Worm (Caenorhabditis elegans) whole organism, young adult: ENCODE data around the gene C33D9.10.

Experiments used
- F10E7.11 ChIP-seq: sonication (generic microtip); optimal IDR thresholded peaks from 2 replicates; lab custom pipeline; 2017; ENCODE audit warnings: mild to moderate bottlenecking, missing genetic modification characterization, moderate library complexity, missing compliant biosample characterization
- F23B12.7 ChIP-seq: sonication (generic microtip); optimal IDR thresholded peaks from 2 replicates; lab custom pipeline; 2017; ENCODE audit warnings: missing genetic modification characterization, mild to moderate bottlenecking, missing compliant biosample characterization, antibody characterized with exemption, moderate library complexity; ENCODE audit not compliant: insufficient read depth
- F57A8.1 ChIP-seq: fragments of 200-800 bp; sonication (Bioruptor generic); optimal IDR thresholded peaks from 2 replicates; lab custom pipeline; 2018; ENCODE audit warnings: mild to moderate bottlenecking, missing genetic modification characterization, moderate library complexity, missing compliant biosample characterization
- F57C9.4 ChIP-seq: sonication (generic microtip); optimal IDR thresholded peaks from 2 replicates; lab custom pipeline; 2017; ENCODE audit warnings: mild to moderate bottlenecking, missing genetic modification characterization, missing compliant biosample characterization
- K12H6.12 ChIP-seq: fragments of 200-800 bp; sonication (Bioruptor generic); optimal IDR thresholded peaks from 2 replicates; lab custom pipeline; 2018; ENCODE audit warnings: mild to moderate bottlenecking, missing genetic modification characterization, missing compliant biosample characterization
- T07F8.4 ChIP-seq: sonication (generic microtip); optimal IDR thresholded peaks from 2 replicates; lab custom pipeline; 2016; ENCODE audit warnings: mild to moderate bottlenecking, missing genetic modification characterization, moderate library complexity, missing compliant biosample characterization
- atf-7 ChIP-seq: sonication (generic microtip); optimal IDR thresholded peaks from 2 replicates; lab custom pipeline; 2017; ENCODE audit warnings: mild to moderate bottlenecking, missing genetic modification characterization, missing compliant biosample characterization
- athp-1 ChIP-seq: sonication (generic microtip); optimal IDR thresholded peaks from 2 replicates; lab custom pipeline; 2017; ENCODE audit warnings: mild to moderate bottlenecking, missing genetic modification characterization, missing compliant biosample characterization
- attf-5 ChIP-seq: fragments of 200-800 bp; sonication (Bioruptor generic); optimal IDR thresholded peaks from 2 replicates; lab custom pipeline; 2018; ENCODE audit warnings: mild to moderate bottlenecking, missing genetic modification characterization, missing compliant biosample characterization
- cebp-1 ChIP-seq, 2 experiments: fragments of 200-800 bp in 1 of 2; sonication (Bioruptor generic) in 1 of 2; sonication (generic microtip) in 1 of 2; IDR thresholded peaks in 1 of 2; optimal IDR thresholded peaks in 1 of 2; 2 replicates each; pipeline versions ENCODE4 v1.3.6 to Lab custom; 2017 to 2022; ENCODE audit warnings: missing compliant biosample characterization in 2 of 2, missing genetic modification characterization in 2 of 2, mild to moderate bottlenecking in 1 of 2, missing genetic modification reagents in 1 of 2, moderate library complexity in 1 of 2
- ceh-27 ChIP-seq: fragments of 200-800 bp; sonication (Bioruptor generic); optimal IDR thresholded peaks from 2 replicates; lab custom pipeline; 2018; ENCODE audit warnings: mild to moderate bottlenecking, missing genetic modification characterization, moderate library complexity, missing compliant biosample characterization
- ceh-79 ChIP-seq: sonication (generic microtip); optimal IDR thresholded peaks from 2 replicates; lab custom pipeline; 2017; ENCODE audit warnings: mild to moderate bottlenecking, missing genetic modification characterization, missing compliant biosample characterization
- die-1 ChIP-seq: sonication (generic microtip); optimal IDR thresholded peaks from 2 replicates; lab custom pipeline; 2016; ENCODE audit warnings: missing genotype, mild to moderate bottlenecking, missing genetic modification characterization, missing compliant biosample characterization
- ets-4 ChIP-seq: fragments of 200-800 bp; sonication (Bioruptor generic); optimal IDR thresholded peaks from 2 replicates; lab custom pipeline; 2018; ENCODE audit warnings: mild to moderate bottlenecking, missing genetic modification characterization, missing compliant biosample characterization
- fkh-3 ChIP-seq: sonication (generic microtip); optimal IDR thresholded peaks from 2 replicates; lab custom pipeline; 2016; ENCODE audit warnings: mild to moderate bottlenecking, missing genetic modification characterization, missing compliant biosample characterization
- hmg-1.2 ChIP-seq: fragments of 200-800 bp; sonication (Bioruptor generic); IDR thresholded peaks from 2 replicates; pipeline ENCODE4 v1.3.6; 2022; ENCODE audit warnings: missing genetic modification reagents, missing genetic modification characterization, missing compliant biosample characterization
- lag-1 ChIP-seq: fragments of 200-800 bp; sonication (Bioruptor generic); IDR thresholded peaks from 2 replicates; pipeline ENCODE4 v1.3.6; 2022; ENCODE audit warnings: missing genetic modification reagents, missing genetic modification characterization, missing compliant biosample characterization
- let-526 ChIP-seq: fragments of 200-800 bp; sonication (Bioruptor generic); IDR thresholded peaks from 2 replicates; pipeline ENCODE4 v1.3.6; 2022; ENCODE audit warnings: missing genetic modification reagents, missing genetic modification characterization, missing compliant biosample characterization
- lin-26 ChIP-seq: fragments of 200-800 bp; sonication (Bioruptor generic); IDR thresholded peaks from 2 replicates; pipeline ENCODE4 v1.3.6; 2022; ENCODE audit warnings: missing genetic modification reagents, missing genetic modification characterization, missing compliant biosample characterization
- lin-40 ChIP-seq: sonication (generic microtip); optimal IDR thresholded peaks from 2 replicates; lab custom pipeline; 2016; ENCODE audit warnings: missing genetic modification characterization, mild to moderate bottlenecking, missing compliant biosample characterization, missing genotype, missing genetic modification reagents
- madf-10 ChIP-seq: sonication (generic microtip); optimal IDR thresholded peaks from 2 replicates; lab custom pipeline; 2016; ENCODE audit warnings: mild to moderate bottlenecking, missing genetic modification characterization, missing compliant biosample characterization
- nfya-2 ChIP-seq: fragments of 200-800 bp; sonication (Bioruptor generic); IDR thresholded peaks from 2 replicates; pipeline ENCODE4 v1.3.6; 2022; ENCODE audit warnings: missing genetic modification reagents, missing genetic modification characterization, missing compliant biosample characterization
- nhr-120 ChIP-seq: fragments of 200-800 bp; sonication (Bioruptor generic); IDR thresholded peaks from 2 replicates; pipeline ENCODE4 v1.3.6; 2022; ENCODE audit warnings: missing genetic modification characterization, missing compliant biosample characterization
- nhr-80 ChIP-seq: sonication (generic microtip); optimal IDR thresholded peaks from 2 replicates; lab custom pipeline; 2016; ENCODE audit warnings: missing genetic modification characterization, missing compliant biosample characterization
- rec-8 ChIP-seq, 2 experiments: sonication (generic microtip); optimal IDR thresholded peaks; 2 replicates each; lab custom pipeline; 2016; ENCODE audit warnings: mild to moderate bottlenecking in 2 of 2, missing genetic modification characterization in 2 of 2, missing genetic modification reagents in 2 of 2, missing genotype in 2 of 2, missing biosample characterization in 1 of 2, missing compliant biosample characterization in 1 of 2, moderate library complexity in 1 of 2
- repo-1 ChIP-seq: sonication (generic microtip); optimal IDR thresholded peaks from 2 replicates; lab custom pipeline; 2017; ENCODE audit warnings: mild to moderate bottlenecking, missing genetic modification characterization, missing compliant biosample characterization
- rpc-1 ChIP-seq, 2 experiments: fragments of 150-350 bp in 1 of 2; sonication (generic microtip) in 1 of 2; optimal IDR thresholded peaks; 2 replicates each; lab custom pipeline; 2014 to 2018; ENCODE audit warnings: missing biosample characterization in 1 of 2, missing genetic modification characterization in 1 of 2, missing genetic modification reagents in 1 of 2, missing genotype in 1 of 2
- tbp1 ChIP-seq: fragments of 200-800 bp; sonication (Bioruptor generic); optimal IDR thresholded peaks from 2 replicates; lab custom pipeline; 2018; ENCODE audit warnings: mild to moderate bottlenecking, missing genetic modification characterization, missing compliant biosample characterization
- unc-62 ChIP-seq: fragments of 150-350 bp; optimal IDR thresholded peaks from 2 replicates; lab custom pipeline; 2014; ENCODE audit warnings: missing biosample characterization, missing genetic modification reagents, missing genetic modification characterization
- ztf-18 ChIP-seq: sonication (generic microtip); optimal IDR thresholded peaks from 2 replicates; lab custom pipeline; 2016; ENCODE audit warnings: missing genotype, mild to moderate bottlenecking, missing genetic modification characterization, missing compliant biosample characterization
- ztf-26 ChIP-seq: sonication (generic microtip); optimal IDR thresholded peaks from 2 replicates; lab custom pipeline; 2017; ENCODE audit warnings: missing genetic modification characterization, missing compliant biosample characterization

Gene C33D9.10

DNA sequence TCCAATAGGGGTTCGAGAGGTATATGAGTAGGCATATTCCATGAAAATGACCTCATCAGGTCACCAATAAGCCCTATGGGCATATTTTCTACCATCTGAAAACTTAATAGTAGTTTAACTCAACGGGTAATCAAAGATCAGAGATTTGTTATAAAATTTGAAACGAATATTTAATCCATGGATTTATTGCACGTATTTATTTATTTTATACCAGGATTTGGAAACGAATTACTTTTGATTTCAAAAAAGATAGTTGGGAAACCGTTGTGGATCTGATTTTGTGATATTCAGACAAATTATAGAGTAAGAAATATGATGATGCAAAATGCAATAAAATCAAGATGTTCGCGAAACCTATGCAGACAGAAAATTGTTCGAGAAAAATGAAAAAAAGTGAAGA lies 4.9 kb upstream of the C33D9.10 start, which contains the start of gene C33D9.3:
Gene C33D9.3 (minus strand): TSS at position 101 of the 400 bp plus-strand sequence.
- TF ChIP-seq atf-7 (tag; lab: Kevin White, UChicago): no peak

DNA sequence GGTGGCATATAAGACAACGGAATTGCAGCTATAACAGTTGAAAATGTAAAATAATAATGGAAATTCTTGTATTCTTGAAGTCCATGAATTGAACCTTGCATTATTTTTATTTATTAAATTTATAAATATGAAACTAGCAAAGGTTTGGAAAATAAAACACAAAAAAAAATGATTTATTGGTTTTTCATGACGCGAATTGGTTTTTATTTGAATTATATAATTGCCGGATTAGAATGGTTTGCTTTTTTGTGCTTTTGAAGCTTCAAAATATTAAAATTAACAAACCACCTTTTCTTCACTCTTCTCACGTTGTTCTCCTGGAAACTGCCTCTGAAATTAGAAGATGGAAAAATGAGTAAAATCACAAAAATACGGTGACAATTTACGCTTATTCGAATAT lies 2.2 kb upstream of the C33D9.10 start, which contains the start of gene sru-35:
Gene sru-35 (minus strand): TSS at position 101 of the 400 bp plus-strand sequence.
- TF ChIP-seq ceh-79 (tag; lab: Kevin White, UChicago): no peak
- no peak for TF ChIP-seq lin-26
- no peak for TF ChIP-seq F23B12.7 (tag; lab: Kevin White, UChicago)
- TF ChIP-seq die-1: no peak
- no peak for TF ChIP-seq rec-8 (tag; optimal IDR thresholded peaks at IDR 0.05; lab: Kevin White, UChicago)
- no peak for TF ChIP-seq rpc-1 (optimal IDR thresholded peaks at IDR 0.05; lab: Kevin White, UChicago)
- no peak for TF ChIP-seq rpc-1 (tag; optimal IDR thresholded peaks at IDR 0.05; lab: Kevin White, UChicago)
- no peak for TF ChIP-seq ztf-26
- no peak for TF ChIP-seq athp-1 (tag; lab: Kevin White, UChicago)
- no peak for TF ChIP-seq tbp1 (GFP tag; lab: Kevin White, UChicago)
- no peak for TF ChIP-seq nhr-80 (tag; lab: Kevin White, UChicago)
- TF ChIP-seq, all 124 proteins: peak for 0

DNA sequence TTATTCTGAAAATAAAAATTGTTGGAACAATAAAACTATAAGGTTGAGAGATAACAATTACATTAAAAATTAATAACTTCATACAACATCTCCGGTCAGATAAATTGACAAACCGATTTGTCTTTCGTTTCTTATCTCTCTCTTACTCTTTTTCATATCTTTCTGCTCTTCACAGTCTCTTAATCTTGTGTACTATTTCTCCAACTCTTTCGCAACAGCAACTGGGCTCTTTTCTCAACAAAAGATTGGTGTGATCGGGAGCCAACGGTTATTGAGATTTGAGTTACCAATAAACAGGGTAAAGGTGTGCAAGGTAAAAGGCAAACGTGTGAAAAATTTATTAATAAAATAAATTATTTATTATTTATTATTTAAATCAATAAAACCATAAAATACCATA lies 1.3 kb downstream of the C33D9.10 start, which contains the start of gene C33D9.8:
Gene C33D9.8 (minus strand): TSS at position 99 of the 400 bp plus-strand sequence.
- TF ChIP-seq nfya-2 (GFP tag; lab: Robert Waterston, UW) (no peak), nhr-80 (tag; lab: Kevin White, UChicago) (no peak), nhr-120 (no peak), F23B12.7 (tag; lab: Kevin White, UChicago) (no peak), F10E7.11 (tag; lab: Kevin White, UChicago) (no peak), F57C9.4 (no peak), ceh-27 (GFP tag; lab: Kevin White, UChicago) (no peak), hmg-1.2 (GFP tag; lab: Robert Waterston, UW) (peak; percentile 74; the same call in 1 of the 2 replicates), cebp-1 (GFP tag; IDR thresholded peaks at IDR 0.05; lab: Robert Waterston, UW) (0 out of 2 replicates have a peak, but pooled peaks have one; percentile 59), cebp-1 (tag; optimal IDR thresholded peaks at IDR 0.05; lab: Kevin White, UChicago) (peak; percentile 87)

DNA sequence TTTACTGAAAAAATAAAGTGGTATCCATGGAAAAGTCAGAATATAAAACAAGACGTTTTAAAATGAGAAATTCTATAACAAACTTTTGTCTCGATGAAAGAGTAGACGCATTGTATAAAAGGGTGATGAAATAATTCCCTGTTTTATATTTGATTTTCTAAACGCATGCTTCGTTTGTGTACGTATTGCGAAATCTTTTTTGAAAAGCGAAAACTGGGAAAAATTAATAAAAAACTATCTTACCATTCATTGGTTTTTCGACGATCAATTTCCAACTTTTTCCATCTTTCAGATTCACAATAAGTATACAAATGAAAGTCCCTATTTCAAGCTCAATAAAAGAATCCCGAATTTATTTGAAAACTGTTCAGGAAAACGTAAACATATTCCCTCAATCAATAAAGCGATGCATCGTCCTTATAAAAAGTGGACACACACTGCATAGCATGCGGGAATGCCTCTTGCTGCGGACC lies 3.1 kb downstream of the C33D9.10 start, which contains the start of gene C33D9.13:
Gene C33D9.13 (minus strand): TSS at position 423 of the 473 bp plus-strand sequence.
- TF ChIP-seq cebp-1 (GFP tag; IDR thresholded peaks at IDR 0.05; lab: Robert Waterston, UW) (peak; percentile 92), cebp-1 (tag; optimal IDR thresholded peaks at IDR 0.05; lab: Kevin White, UChicago) (peak; percentile 98), nhr-120 (no peak)
- TF ChIP-seq, all 124 proteins: peak for 1

DNA sequence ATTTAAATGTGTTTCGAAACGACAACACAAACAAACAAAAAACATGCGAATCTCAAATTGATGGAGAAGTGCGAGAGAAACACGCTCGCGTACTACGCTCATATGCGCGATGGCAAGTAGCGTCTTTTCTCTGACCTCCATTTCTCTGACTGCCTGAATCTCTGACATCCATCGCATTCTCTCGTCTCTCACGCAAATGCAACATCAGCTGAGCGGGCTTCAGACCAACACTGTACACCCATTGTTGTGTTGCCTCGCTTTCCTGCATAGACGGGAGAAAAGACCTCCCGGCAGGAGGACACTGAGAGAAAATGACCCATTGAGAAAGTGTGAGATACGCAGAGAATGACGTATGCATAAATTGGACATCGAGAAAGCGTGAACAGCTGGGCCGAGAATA lies 5.8 kb downstream of the C33D9.10 start:
- TF ChIP-seq lag-1 (GFP tag; lab: Robert Waterston, UW) (0 out of 2 replicates have a peak, but pooled peaks have one; percentile 23), attf-5 (GFP tag; lab: Kevin White, UChicago) (peak; percentile 82), K12H6.12 (peak; percentile 57), repo-1 (tag; lab: Kevin White, UChicago) (no peak), unc-62 (GFP tag; lab: Kevin White, UChicago) (peak; percentile 19), cebp-1 (GFP tag; IDR thresholded peaks at IDR 0.05; lab: Robert Waterston, UW) (peak; percentile 41; the same call in 1 of the 2 replicates), cebp-1 (tag; optimal IDR thresholded peaks at IDR 0.05; lab: Kevin White, UChicago) (no peak), ets-4 (GFP tag; lab: Kevin White, UChicago) (peak; percentile 18), T07F8.4 (tag; lab: Kevin White, UChicago) (no peak), lin-40 (peak; percentile 35), hmg-1.2 (GFP tag; lab: Robert Waterston, UW) (peak; percentile 77), let-526 (0 out of 2 replicates have a peak, but pooled peaks have one; percentile 21), ceh-27 (GFP tag; lab: Kevin White, UChicago) (no peak), fkh-3 (tag; lab: Kevin White, UChicago) (no peak), F57A8.1 (no peak), madf-10 (tag; lab: Kevin White, UChicago) (peak; percentile 34), ztf-18 (peak; percentile 42), nhr-80 (tag; lab: Kevin White, UChicago) (peak; percentile 82)
